Fruit fly (Drosophila melanogaster): ENCODE results near the gene CG7857.

CG7857 gene

dm6 chr3L:15544455-15545415 is 40.0 kb upstream of the CG7857 start (continued):
- TF ChIP-seq CG12236 (GFP tag; optimal IDR thresholded peaks at IDR 0.05) (no peak), CG15073 (GFP tag; optimal IDR thresholded peaks at IDR 0.05) (no peak), sd (tag; optimal IDR thresholded peaks at IDR 0.05) (peak; percentile 53), lov (optimal IDR thresholded peaks at IDR 0.05) (no peak), lov (GFP tag; IDR thresholded peaks at IDR 0.05) (0 out of 3 replicates have a peak, but pooled peaks have one; percentile 32), CG6765 (GFP tag; optimal IDR thresholded peaks at IDR 0.05) (no peak), ewg (GFP tag; optimal IDR thresholded peaks at IDR 0.05) (no peak), Ets65A (GFP tag) (peak; percentile 60), CG15696 (tag; optimal IDR thresholded peaks at IDR 0.05) (no peak), CG7372 (GFP tag; IDR thresholded peaks at IDR 0.05) (no peak), CG33557 (GFP tag; optimal IDR thresholded peaks at IDR 0.05) (no peak), Gug (GFP tag; IDR thresholded peaks at IDR 0.05) (peak; percentile 16; the same call in 1 of the 4 replicates), Med (GFP tag) (peak; percentile 3), Awh (GFP tag; IDR thresholded peaks at IDR 0.05) (no peak), amos (GFP tag; IDR thresholded peaks at IDR 0.05; ENCODE audit: partially characterized antibody) (no peak), Sox102F (GFP tag; optimal IDR thresholded peaks at IDR 0.05) (peak; percentile 17), Dad (GFP tag; optimal IDR thresholded peaks at IDR 0.05) (no peak), zf30C (GFP tag; optimal IDR thresholded peaks at IDR 0.05) (peak; percentile 45), CG4360 (GFP tag; IDR thresholded peaks at IDR 0.05) (no peak), kni (GFP tag; optimal IDR thresholded peaks at IDR 0.05) (peak; percentile 17), CG14014 (GFP tag; IDR thresholded peaks at IDR 0.05) (no peak), usp (GFP tag; optimal IDR thresholded peaks at IDR 0.05) (no peak), CG12071 (GFP tag; optimal IDR thresholded peaks at IDR 0.05) (no peak), C15 (GFP tag; IDR thresholded peaks at IDR 0.05) (no peak), ranshi (GFP tag; IDR thresholded peaks at IDR 0.05) (0 out of 2 replicates have a peak, but pooled peaks have one; percentile 6), ci (GFP tag; IDR thresholded peaks at IDR 0.05) (peak; percentile 46; the same call in 1 of the 3 replicates), nmo (GFP tag; optimal IDR thresholded peaks at IDR 0.05) (no peak), CG12942 (GFP tag; optimal IDR thresholded peaks at IDR 0.05) (no peak), CG14441 (GFP tag; IDR thresholded peaks at IDR 0.05) (no peak), CG14710 (tag; optimal IDR thresholded peaks at IDR 0.05) (peak; percentile 6), fd3F (GFP tag; optimal IDR thresholded peaks at IDR 0.05) (no peak), Opbp (GFP tag; IDR thresholded peaks at IDR 0.05; ENCODE audit: partially characterized antibody) (0 out of 3 replicates have a peak, but pooled peaks have one; percentile 12), Kr (GFP tag; optimal IDR thresholded peaks at IDR 0.05) (no peak), Stat92E (GFP tag; optimal IDR thresholded peaks at IDR 0.05) (peak in 1 of 3 experiments; percentile 24), CG10462 (GFP tag; optimal IDR thresholded peaks at IDR 0.05) (no peak), Aef1 (GFP tag; IDR thresholded peaks at IDR 0.05) (no peak), Camta (GFP tag; optimal IDR thresholded peaks at IDR 0.05) (no peak), CG10979 (tag; optimal IDR thresholded peaks at IDR 0.05) (peak; percentile 8), prd (optimal IDR thresholded peaks at IDR 0.05) (no peak), prd (GFP tag; IDR thresholded peaks at IDR 0.05) (peak; percentile 28; the same call in 1 of the 3 replicates), D (optimal IDR thresholded peaks at IDR 0.05) (no peak), D (GFP tag; optimal IDR thresholded peaks at IDR 0.05) (peak; percentile 33), hb (GFP tag; IDR thresholded peaks at IDR 0.05; ENCODE audit: partially characterized antibody) (no peak), Dfd (GFP tag; optimal IDR thresholded peaks at IDR 0.05) (no peak), pros (GFP tag; optimal IDR thresholded peaks at IDR 0.05) (peak; percentile 12), bab2 (GFP tag; optimal IDR thresholded peaks at IDR 0.05) (no peak), nerfin-1 (tag; optimal IDR thresholded peaks at IDR 0.05) (no peak), gem (tag; optimal IDR thresholded peaks at IDR 0.05) (peak; percentile 4), CG4282 (GFP tag; optimal IDR thresholded peaks at IDR 0.05) (no peak)
